Worm (Caenorhabditis elegans): ENCODE results near the gene K09F6.9.

The K09F6.9 gene

ce11 chrII:2236352-2236751 lies 46.1 kb downstream of the K09F6.9 start:
- no peak for TF ChIP-seq ztf-11 (tag; optimal IDR thresholded peaks at IDR 0.05)
- TF ChIP-seq M03D4.4 (tag; optimal IDR thresholded peaks at IDR 0.05), result no peak
- no peak for TF ChIP-seq lin-13 (tag; optimal IDR thresholded peaks at IDR 0.05)
- no peak for TF ChIP-seq hlh-1 (tag; optimal IDR thresholded peaks at IDR 0.05)
- TF ChIP-seq elt-1 (tag; optimal IDR thresholded peaks at IDR 0.05; ENCODE audit: borderline replicate concordance, insufficient read depth), result no peak
- TF ChIP-seq ceh-83 (GFP tag; optimal IDR thresholded peaks at IDR 0.05), result no peak
- TF ChIP-seq drap-1 (GFP tag; optimal IDR thresholded peaks at IDR 0.05), result no peak
- no peak for TF ChIP-seq nhr-28 (tag; optimal IDR thresholded peaks at IDR 0.05)
- no peak for TF ChIP-seq mep-1 (tag; optimal IDR thresholded peaks at IDR 0.05)
- no peak for TF ChIP-seq sptf-1 (tag; optimal IDR thresholded peaks at IDR 0.05)
- TF ChIP-seq mls-2 (tag; optimal IDR thresholded peaks at IDR 0.05), result no peak
- no peak for TF ChIP-seq snpc-4 (tag; optimal IDR thresholded peaks at IDR 0.05)

- TF ChIP-seq nhr-28 (tag; optimal IDR thresholded peaks at IDR 0.05) (no peak), drap-1 (GFP tag; optimal IDR thresholded peaks at IDR 0.05) (no peak), unc-39 (tag; optimal IDR thresholded peaks at IDR 0.05) (no peak), mab-5 (tag; optimal IDR thresholded peaks at IDR 0.05) (no peak), bed-3 (GFP tag; optimal IDR thresholded peaks at IDR 0.05) (no peak), nhr-12 (tag; optimal IDR thresholded peaks at IDR 0.05) (no peak), lin-13 (tag; optimal IDR thresholded peaks at IDR 0.05) (no peak), mls-2 (tag; optimal IDR thresholded peaks at IDR 0.05) (no peak), ham-2 (GFP tag; optimal IDR thresholded peaks at IDR 0.05) (no peak), hlh-1 (tag; optimal IDR thresholded peaks at IDR 0.05) (no peak)
These were observed 49.3 kb downstream of the K09F6.9 start, which contains the start of gene cct-3 for ce11 chrII:2233240-2233639. TSS of gene cct-3 (plus strand) at chrII:2233540.

- TF ChIP-seq lsy-2 (tag; optimal IDR thresholded peaks at IDR 0.05), result peak; percentile 84
These were observed 50.1 kb downstream of the K09F6.9 start, which contains the start of gene F54A3.6 for ce11 chrII:2232429-2232828. TSS of gene F54A3.6 (minus strand) at chrII:2232470.
